Fruit fly (Drosophila melanogaster) whole organism, adult: ENCODE measurements around the gene RpS7.

Source experiments
- CG11617 ChIP-seq: fragments of 200-800 bp; sonication (Bioruptor generic); optimal IDR thresholded peaks from 2 replicates; lab custom pipeline; 2017; ENCODE audit warnings: mild to moderate bottlenecking, missing biosample characterization, missing genetic modification reagents, missing genetic modification characterization
- CG12768 ChIP-seq: fragments of 200-800 bp; sonication (Bioruptor generic); optimal IDR thresholded peaks from 2 replicates; lab custom pipeline; 2017; ENCODE audit warnings: missing biosample characterization, missing genetic modification characterization, mild to moderate bottlenecking, moderate library complexity, missing genetic modification reagents
- CG14711 ChIP-seq: fragments of 200-800 bp; sonication (Bioruptor generic); optimal IDR thresholded peaks from 2 replicates; lab custom pipeline; 2018; ENCODE audit warnings: missing biosample characterization, mild to moderate bottlenecking, missing genetic modification characterization, moderate library complexity
- CG1620 ChIP-seq: fragments of 200-800 bp; sonication (Bioruptor generic); optimal IDR thresholded peaks from 2 replicates; lab custom pipeline; 2016; ENCODE audit warnings: missing biosample characterization, missing genetic modification characterization
- CG33017 ChIP-seq: fragments of 200-800 bp; sonication (Bioruptor generic); optimal IDR thresholded peaks from 2 replicates; lab custom pipeline; 2018; ENCODE audit warnings: missing biosample characterization, mild to moderate bottlenecking, missing genetic modification characterization, moderate library complexity
- CG5204 ChIP-seq: fragments of 200-800 bp; sonication (Bioruptor generic); optimal IDR thresholded peaks from 2 replicates; lab custom pipeline; 2016; ENCODE audit warnings: missing biosample characterization, missing genetic modification characterization
- CG7045 ChIP-seq: fragments of 200-800 bp; sonication (Bioruptor generic); optimal IDR thresholded peaks from 2 replicates; lab custom pipeline; 2017; ENCODE audit warnings: missing biosample characterization, mild to moderate bottlenecking, missing genetic modification characterization
- CG7101 ChIP-seq: fragments of 200-800 bp; sonication (Bioruptor generic); optimal IDR thresholded peaks from 2 replicates; lab custom pipeline; 2018; ENCODE audit warnings: missing biosample characterization, mild to moderate bottlenecking, missing genetic modification characterization, moderate library complexity
- Clk ChIP-seq: fragments of 200-800 bp; sonication (Bioruptor generic); optimal IDR thresholded peaks from 2 replicates; lab custom pipeline; 2017; ENCODE audit warnings: missing biosample characterization, missing genetic modification characterization
- Crg-1 ChIP-seq: fragments of 200-800 bp; sonication (Bioruptor generic); optimal IDR thresholded peaks from 2 replicates; lab custom pipeline; 2016; ENCODE audit warnings: missing biosample characterization, missing genetic modification characterization
- Hr96 ChIP-seq: fragments of 200-800 bp; sonication (Bioruptor generic); optimal IDR thresholded peaks from 2 replicates; lab custom pipeline; 2016; ENCODE audit warnings: missing biosample characterization, missing genetic modification characterization
- Mnt ChIP-seq: fragments of 200-800 bp; sonication (Bioruptor generic); optimal IDR thresholded peaks from 2 replicates; lab custom pipeline; 2016; ENCODE audit warnings: missing biosample characterization, mild to moderate bottlenecking, missing genetic modification characterization
- bab1 ChIP-seq: fragments of 200-800 bp; sonication (Bioruptor generic); optimal IDR thresholded peaks from 3 replicates; lab custom pipeline; 2019; ENCODE audit warnings: missing biosample characterization, mild to moderate bottlenecking, missing genetic modification characterization, moderate library complexity
- cic ChIP-seq: fragments of 200-800 bp; sonication (Bioruptor generic); optimal IDR thresholded peaks from 2 replicates; lab custom pipeline; 2017; ENCODE audit warnings: missing biosample characterization, mild to moderate bottlenecking, missing genetic modification characterization, moderate library complexity
- cnc ChIP-seq, 2 experiments: fragments of >200 bp; optimal IDR thresholded peaks; 2 replicates each; lab custom pipeline; 2017
- kay ChIP-seq: fragments of 200-800 bp; sonication (Bioruptor generic); peaks from one replicate; lab custom pipeline; 2016; ENCODE audit warnings: missing biosample characterization, missing genetic modification characterization, borderline replicate concordance
- ovo ChIP-seq: fragments of 200-800 bp; sonication (Bioruptor generic); optimal IDR thresholded peaks from 2 replicates; lab custom pipeline; 2016; ENCODE audit warnings: missing biosample characterization, missing genetic modification characterization
- pad ChIP-seq: fragments of 200-800 bp; sonication (Bioruptor generic); optimal IDR thresholded peaks from 3 replicates; lab custom pipeline; 2017; ENCODE audit warnings: missing biosample characterization, missing genetic modification characterization, mild to moderate bottlenecking, moderate library complexity, missing genetic modification reagents
- tj ChIP-seq: fragments of 200-800 bp; sonication (Bioruptor generic); optimal IDR thresholded peaks from 3 replicates; lab custom pipeline; 2017; ENCODE audit warnings: missing biosample characterization, mild to moderate bottlenecking, missing genetic modification characterization, moderate library complexity
- toe ChIP-seq: fragments of 200-800 bp; sonication (Bioruptor generic); optimal IDR thresholded peaks from 2 replicates; lab custom pipeline; 2016; ENCODE audit warnings: missing biosample characterization, missing genetic modification characterization

The RpS7 gene

dm6 chr3R:30201064-30201463 lies 7.8 kb downstream of the RpS7 start:
- TF ChIP-seq tj (GFP tag; lab: Kevin White, UChicago) (peak; percentile 4), Mnt (GFP tag; lab: Kevin White, UChicago) (peak; percentile 29), CG12768 (GFP tag; lab: Kevin White, UChicago) (peak; percentile 4), Crg-1 (no peak), cic (GFP tag; lab: Kevin White, UChicago) (peak; percentile 39)

- no peak for TF ChIP-seq tj (GFP tag; lab: Kevin White, UChicago)
- peak; percentile 61 for TF ChIP-seq kay (GFP tag; lab: Kevin White, UChicago)
- peak; percentile 12 for TF ChIP-seq cic (GFP tag; lab: Kevin White, UChicago)
Measured at dm6 chr3R:30200091-30200698, 8.6 kb downstream of the RpS7 start.

- TF ChIP-seq CG7045 (GFP tag; lab: Kevin White, UChicago) (no peak), Hr96 (no peak), CG33017 (no peak), Mnt (GFP tag; lab: Kevin White, UChicago) (no peak), CG7101 (tag; lab: Kevin White, UChicago) (no peak), CG1620 (GFP tag; lab: Kevin White, UChicago) (no peak), CG11617 (no peak), toe (GFP tag; lab: Kevin White, UChicago) (no peak), CG12768 (GFP tag; lab: Kevin White, UChicago) (no peak), kay (GFP tag; lab: Kevin White, UChicago) (no peak), cic (GFP tag; lab: Kevin White, UChicago) (no peak), CG5204 (GFP tag; lab: Kevin White, UChicago) (no peak), Clk (no peak), CG14711 (tag; lab: Kevin White, UChicago) (no peak)
Measured at dm6 chr3R:30198793-30199192, 10.0 kb downstream of the RpS7 start.

- TF ChIP-seq CG14711 (tag; lab: Kevin White, UChicago), result no peak
- TF ChIP-seq toe (GFP tag; lab: Kevin White, UChicago), result no peak
- TF ChIP-seq CG1620 (GFP tag; lab: Kevin White, UChicago), result no peak
- TF ChIP-seq kay (GFP tag; lab: Kevin White, UChicago), result no peak
- no peak for TF ChIP-seq CG33017
- no peak for TF ChIP-seq cic (GFP tag; lab: Kevin White, UChicago)
- TF ChIP-seq Crg-1, result no peak
- no peak for TF ChIP-seq CG7045 (GFP tag; lab: Kevin White, UChicago)
- no peak for TF ChIP-seq Mnt (GFP tag; lab: Kevin White, UChicago)
- TF ChIP-seq CG11617, result no peak
- no peak for TF ChIP-seq Clk
- no peak for TF ChIP-seq bab1
- TF ChIP-seq pad, result no peak
- no peak for TF ChIP-seq CG5204 (GFP tag; lab: Kevin White, UChicago)
Measured at dm6 chr3R:30197796-30198195, 11.0 kb downstream of the RpS7 start.

dm6 chr3R:30196128-30196527 lies 12.7 kb downstream of the RpS7 start, which contains the start of gene CG15531:
Gene CG15531, minus strand, starts transcription at chr3R:30196228.
- TF ChIP-seq tj (GFP tag; lab: Kevin White, UChicago) (no peak), CG11617 (no peak), bab1 (no peak), CG5204 (GFP tag; lab: Kevin White, UChicago) (no peak), CG7045 (GFP tag; lab: Kevin White, UChicago) (no peak), CG7101 (tag; lab: Kevin White, UChicago) (no peak), cic (GFP tag; lab: Kevin White, UChicago) (no peak), kay (GFP tag; lab: Kevin White, UChicago) (no peak)

- TF ChIP-seq CG12768 (GFP tag; lab: Kevin White, UChicago) (no peak), Clk (no peak), cic (GFP tag; lab: Kevin White, UChicago) (peak; percentile 10), bab1 (peak; percentile 80), CG14711 (tag; lab: Kevin White, UChicago) (peak; percentile 20), pad (no peak), CG7045 (GFP tag; lab: Kevin White, UChicago) (no peak), Crg-1 (peak; percentile 22), CG7101 (tag; lab: Kevin White, UChicago) (peak; percentile 54), cnc (optimal IDR thresholded peaks at IDR 0.05; lab: Kevin White, UChicago) (no peak), toe (GFP tag; lab: Kevin White, UChicago) (no peak), CG1620 (GFP tag; lab: Kevin White, UChicago) (peak; percentile 44), kay (GFP tag; lab: Kevin White, UChicago) (no peak), Mnt (GFP tag; lab: Kevin White, UChicago) (peak; percentile 84), CG11617 (peak; percentile 29), CG33017 (peak; percentile 19), ovo (GFP tag; lab: Kevin White, UChicago) (no peak), tj (GFP tag; lab: Kevin White, UChicago) (no peak), Hr96 (no peak), CG5204 (GFP tag; lab: Kevin White, UChicago) (no peak)
Measured at dm6 chr3R:30195606-30196049, 13.2 kb downstream of the RpS7 start.

dm6 chr3R:30193826-30194225 lies 15.0 kb downstream of the RpS7 start:
- no peak for TF ChIP-seq tj (GFP tag; lab: Kevin White, UChicago)
